Worm (Caenorhabditis elegans) whole organism, L2 larva: Measurements from ENCODE around the gene dpy-31.

ENCODE experiments used
- ZK546.5 ChIP-seq: sonication (generic microtip); optimal IDR thresholded peaks from 2 replicates; lab custom pipeline; 2017; ENCODE audit warnings: missing biosample characterization, missing genetic modification characterization
- ama-1 ChIP-seq: fragments of 150-350 bp; optimal IDR thresholded peaks from 2 replicates; lab custom pipeline; 2018; ENCODE audit warnings: inconsistent platforms
- egl-27 ChIP-seq: sonication (generic microtip); optimal IDR thresholded peaks from 3 replicates; lab custom pipeline; 2017; ENCODE audit warnings: missing biosample characterization, missing genetic modification reagents, missing genetic modification characterization
- elt-1 ChIP-seq: fragments of 150-350 bp; optimal IDR thresholded peaks from 2 replicates; lab custom pipeline; 2014; ENCODE audit warnings: missing biosample characterization, missing genetic modification characterization
- lin-13 ChIP-seq: fragments of 150-350 bp; optimal IDR thresholded peaks from 2 replicates; lab custom pipeline; 2014; ENCODE audit warnings: missing biosample characterization, missing genetic modification reagents, missing genetic modification characterization
- lin-39 ChIP-seq: fragments of 150-350 bp; optimal IDR thresholded peaks from 2 replicates; lab custom pipeline; 2014; ENCODE audit warnings: missing biosample characterization, missing genetic modification reagents, missing genetic modification characterization
- nhr-21 ChIP-seq: fragments of 150-350 bp; optimal IDR thresholded peaks from 2 replicates; lab custom pipeline; 2014; ENCODE audit warnings: missing biosample characterization, missing genetic modification characterization
- skn-1 ChIP-seq: sonication (generic microtip); optimal IDR thresholded peaks from 2 replicates; lab custom pipeline; 2017; ENCODE audit warnings: missing biosample characterization, missing genetic modification characterization
- unc-39 ChIP-seq: fragments of 150-350 bp; optimal IDR thresholded peaks from 2 replicates; lab custom pipeline; 2014; ENCODE audit warnings: missing biosample characterization, missing genetic modification characterization
- zag-1 ChIP-seq: fragments of 150-350 bp; optimal IDR thresholded peaks from 2 replicates; lab custom pipeline; 2014; ENCODE audit warnings: missing biosample characterization, missing genetic modification characterization
- ztf-4 ChIP-seq: fragments of 150-350 bp; optimal IDR thresholded peaks from 2 replicates; lab custom pipeline; 2014; ENCODE audit warnings: missing biosample characterization, missing genetic modification characterization

DNA sequence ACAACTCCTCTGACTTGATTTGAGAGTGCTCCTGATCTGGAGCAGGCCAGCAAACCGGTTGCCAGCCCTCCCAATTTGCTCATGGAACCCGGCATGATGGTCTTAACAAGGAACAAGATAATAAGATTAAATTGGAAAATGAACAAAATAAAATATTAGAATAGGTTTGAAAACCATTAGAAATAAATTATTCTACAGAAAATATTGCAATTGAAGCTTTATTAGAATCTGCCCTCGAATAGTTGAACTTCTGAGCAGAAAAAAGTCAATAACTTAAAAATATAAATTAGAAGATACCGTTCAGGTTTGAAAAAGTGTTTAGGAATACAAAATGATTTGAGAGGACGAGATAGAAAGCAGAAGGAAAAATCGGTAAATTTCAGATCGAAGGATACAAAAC is 43.3 kb upstream of the dpy-31 start, which contains the start of gene nuo-4:
- TF ChIP-seq unc-39: no peak
- no peak for TF ChIP-seq egl-27
- no peak for TF ChIP-seq lin-39 (tag; lab: Kevin White, UChicago)
- TF ChIP-seq skn-1: no peak
- no peak for TF ChIP-seq zag-1 (tag; lab: Kevin White, UChicago)
- no peak for TF ChIP-seq nhr-21 (tag; lab: Kevin White, UChicago)
- TF ChIP-seq elt-1 (tag; lab: Kevin White, UChicago): no peak
- no peak for TF ChIP-seq lin-13
- no peak for TF ChIP-seq ztf-4 (tag; lab: Kevin White, UChicago)
- TF ChIP-seq ama-1 (lab: Kevin White, UChicago): no peak
- TF ChIP-seq ZK546.5 (tag; lab: Kevin White, UChicago): no peak
